Fruit fly (Drosophila melanogaster): Measurements from ENCODE around the gene orb2.

dm6 chr3L:8966324-8967011, 12.2 kb upstream of the orb2 start, which contains the start of the genes CG5653 and CG5021:
- no peak for TF ChIP-seq CG1233 (GFP tag; optimal IDR thresholded peaks at IDR 0.05)
- TF ChIP-seq CG2678 (tag; optimal IDR thresholded peaks at IDR 0.05) = no peak
- TF ChIP-seq CG17568 (GFP tag; optimal IDR thresholded peaks at IDR 0.05) = no peak
- no peak for TF ChIP-seq bowl (GFP tag; IDR thresholded peaks at IDR 0.05)
- no peak for TF ChIP-seq Jarid2 (GFP tag; optimal IDR thresholded peaks at IDR 0.05)
- TF ChIP-seq CG6854 (GFP tag; optimal IDR thresholded peaks at IDR 0.05) = no peak
- no peak for TF ChIP-seq CTCF (GFP tag; optimal IDR thresholded peaks at IDR 0.05)
- no peak for TF ChIP-seq CG14710 (tag; optimal IDR thresholded peaks at IDR 0.05)
- TF ChIP-seq CG15601 (tag; optimal IDR thresholded peaks at IDR 0.05) = no peak

Measured in whole organism, embryonic.